Worm (Caenorhabditis elegans) whole organism, young adult: ENCODE results near the gene zim-2.
A peak's percentile ranks its signal among the peaks of the same experiment; 100 is the strongest.

Experiments
- B0035.1 ChIP-seq: sonication (generic microtip); optimal IDR thresholded peaks from 2 replicates; lab custom pipeline; 2016; ENCODE audit warnings: missing genetic modification characterization, mild to moderate bottlenecking, missing compliant biosample characterization, missing genotype, missing genetic modification reagents
- C06A6.2 ChIP-seq: fragments of 200-800 bp; sonication (Bioruptor generic); conservative IDR thresholded peaks from 2 replicates; pipeline ENCODE4 v1.3.6; 2022; ENCODE audit warnings: missing genetic modification characterization, missing compliant biosample characterization
- D2030.7 ChIP-seq: fragments of 200-800 bp; sonication (Bioruptor generic); IDR thresholded peaks from 2 replicates; pipeline ENCODE4 v1.3.6; 2022; ENCODE audit warnings: missing genetic modification reagents, missing genetic modification characterization, missing compliant biosample characterization
- F22D6.2 ChIP-seq: sonication (generic microtip); optimal IDR thresholded peaks from 2 replicates; lab custom pipeline; 2016; ENCODE audit warnings: mild to moderate bottlenecking, missing genetic modification characterization, missing compliant biosample characterization
- F37B4.10 ChIP-seq: fragments of 200-800 bp; sonication (Bioruptor generic); IDR thresholded peaks from 2 replicates; pipeline ENCODE4 v1.3.6; 2022; ENCODE audit warnings: missing genetic modification characterization, missing compliant biosample characterization
- K11D2.4 ChIP-seq: fragments of 200-800 bp; sonication (Bioruptor generic); IDR thresholded peaks from 2 replicates; pipeline ENCODE4 v1.3.6; 2022; ENCODE audit warnings: missing genetic modification reagents, missing genetic modification characterization, missing compliant biosample characterization
- K12H6.12 ChIP-seq: fragments of 200-800 bp; sonication (Bioruptor generic); optimal IDR thresholded peaks from 2 replicates; lab custom pipeline; 2018; ENCODE audit warnings: mild to moderate bottlenecking, missing genetic modification characterization, missing compliant biosample characterization
- T07F8.4 ChIP-seq: sonication (generic microtip); optimal IDR thresholded peaks from 2 replicates; lab custom pipeline; 2016; ENCODE audit warnings: mild to moderate bottlenecking, missing genetic modification characterization, moderate library complexity, missing compliant biosample characterization
- T26A5.8 ChIP-seq: sonication (generic microtip); optimal IDR thresholded peaks from 2 replicates; lab custom pipeline; 2016; ENCODE audit warnings: missing genetic modification characterization, missing compliant biosample characterization
- Y53F4B.3 ChIP-seq: fragments of 200-800 bp; sonication (Bioruptor generic); IDR thresholded peaks from 2 replicates; pipeline ENCODE4 v1.3.6; 2022; ENCODE audit warnings: missing genetic modification reagents, missing genetic modification characterization, missing compliant biosample characterization
- ama-1 ChIP-seq, 3 experiments: fragments of 150-350 bp in 1 of 3; sonication (generic microtip) in 2 of 3; optimal IDR thresholded peaks; 2 replicates each; lab custom pipeline; 2014 to 2018; ENCODE audit warnings: missing biosample characterization in 2 of 3, missing genetic modification characterization in 2 of 3, missing genetic modification reagents in 2 of 3
- aptf-2 ChIP-seq: fragments of 200-800 bp; sonication (Bioruptor generic); conservative IDR thresholded peaks from 2 replicates; pipeline ENCODE4 v1.3.6; 2022; ENCODE audit warnings: missing genetic modification reagents, missing genetic modification characterization, missing compliant biosample characterization
- athp-1 ChIP-seq: sonication (generic microtip); optimal IDR thresholded peaks from 2 replicates; lab custom pipeline; 2017; ENCODE audit warnings: mild to moderate bottlenecking, missing genetic modification characterization, missing compliant biosample characterization
- attf-3 ChIP-seq: fragments of 200-800 bp; sonication (Bioruptor generic); conservative IDR thresholded peaks from 2 replicates; pipeline ENCODE4 v1.3.6; 2022; ENCODE audit warnings: missing genetic modification reagents, missing genetic modification characterization, missing compliant biosample characterization
- attf-5 ChIP-seq: fragments of 200-800 bp; sonication (Bioruptor generic); optimal IDR thresholded peaks from 2 replicates; lab custom pipeline; 2018; ENCODE audit warnings: mild to moderate bottlenecking, missing genetic modification characterization, missing compliant biosample characterization
- attf-6 ChIP-seq: fragments of 200-800 bp; sonication (Bioruptor generic); IDR thresholded peaks from 2 replicates; pipeline ENCODE4 v1.3.6; 2022; ENCODE audit warnings: missing genetic modification reagents, missing genetic modification characterization, missing compliant biosample characterization
- bed-1 ChIP-seq: fragments of 200-800 bp; sonication (Bioruptor generic); IDR thresholded peaks from 2 replicates; pipeline ENCODE4 v1.3.6; 2022; ENCODE audit warnings: missing genetic modification reagents, missing genetic modification characterization, missing compliant biosample characterization
- bed-2 ChIP-seq: fragments of 200-800 bp; sonication (Bioruptor generic); IDR thresholded peaks from 2 replicates; pipeline ENCODE4 v1.3.6; 2022; ENCODE audit warnings: missing genetic modification reagents, missing genetic modification characterization, missing compliant biosample characterization
- ccch-3 ChIP-seq: fragments of 200-800 bp; sonication (Bioruptor generic); optimal IDR thresholded peaks from 2 replicates; lab custom pipeline; 2018; ENCODE audit warnings: mild to moderate bottlenecking, missing genetic modification characterization, missing compliant biosample characterization
- cebp-1 ChIP-seq, 2 experiments: fragments of 200-800 bp in 1 of 2; sonication (Bioruptor generic) in 1 of 2; sonication (generic microtip) in 1 of 2; IDR thresholded peaks in 1 of 2; optimal IDR thresholded peaks in 1 of 2; 2 replicates each; pipeline versions ENCODE4 v1.3.6 to Lab custom; 2017 to 2022; ENCODE audit warnings: missing compliant biosample characterization in 2 of 2, missing genetic modification characterization in 2 of 2, mild to moderate bottlenecking in 1 of 2, missing genetic modification reagents in 1 of 2, moderate library complexity in 1 of 2
- dpl-1 ChIP-seq: fragments of 150-350 bp; optimal IDR thresholded peaks from 2 replicates; lab custom pipeline; 2014; ENCODE audit warnings: missing biosample characterization, missing genetic modification reagents, missing genetic modification characterization
- egl-18 ChIP-seq: fragments of 200-800 bp; sonication (Bioruptor generic); IDR thresholded peaks from 2 replicates; pipeline ENCODE4 v1.3.6; 2022; ENCODE audit warnings: missing genetic modification reagents, missing genetic modification characterization, missing compliant biosample characterization
- egl-44 ChIP-seq: fragments of 200-800 bp; sonication (Bioruptor generic); IDR thresholded peaks from 2 replicates; pipeline ENCODE4 v1.3.6; 2022; ENCODE audit warnings: missing genetic modification reagents, missing genetic modification characterization, missing compliant biosample characterization
- ets-4 ChIP-seq: fragments of 200-800 bp; sonication (Bioruptor generic); optimal IDR thresholded peaks from 2 replicates; lab custom pipeline; 2018; ENCODE audit warnings: mild to moderate bottlenecking, missing genetic modification characterization, missing compliant biosample characterization
- hlh-26 ChIP-seq: fragments of 200-800 bp; sonication (Bioruptor generic); conservative IDR thresholded peaks from 2 replicates; pipeline ENCODE4 v1.3.6; 2022; ENCODE audit warnings: missing genetic modification reagents, missing genetic modification characterization, missing compliant biosample characterization
- hrde-1 ChIP-seq: sonication (generic microtip); optimal IDR thresholded peaks from 2 replicates; lab custom pipeline; 2016; ENCODE audit warnings: missing genetic modification characterization, mild to moderate bottlenecking, missing compliant biosample characterization, moderate library complexity, missing genotype, missing genetic modification reagents, borderline replicate concordance
- lag-1 ChIP-seq: fragments of 200-800 bp; sonication (Bioruptor generic); IDR thresholded peaks from 2 replicates; pipeline ENCODE4 v1.3.6; 2022; ENCODE audit warnings: missing genetic modification reagents, missing genetic modification characterization, missing compliant biosample characterization
- let-526 ChIP-seq: fragments of 200-800 bp; sonication (Bioruptor generic); IDR thresholded peaks from 2 replicates; pipeline ENCODE4 v1.3.6; 2022; ENCODE audit warnings: missing genetic modification reagents, missing genetic modification characterization, missing compliant biosample characterization
- lin-40 ChIP-seq: sonication (generic microtip); optimal IDR thresholded peaks from 2 replicates; lab custom pipeline; 2016; ENCODE audit warnings: missing genetic modification characterization, mild to moderate bottlenecking, missing compliant biosample characterization, missing genotype, missing genetic modification reagents
- lsl-1 ChIP-seq: fragments of 200-800 bp; sonication (Bioruptor generic); optimal IDR thresholded peaks from 2 replicates; lab custom pipeline; 2018; ENCODE audit warnings: mild to moderate bottlenecking, missing genetic modification characterization, moderate library complexity, missing compliant biosample characterization
- madf-6 ChIP-seq: fragments of 200-800 bp; sonication (Bioruptor generic); IDR thresholded peaks from 2 replicates; pipeline ENCODE4 v1.3.6; 2022; ENCODE audit warnings: missing genetic modification reagents, missing genetic modification characterization, missing compliant biosample characterization
- nhr-80 ChIP-seq: sonication (generic microtip); optimal IDR thresholded peaks from 2 replicates; lab custom pipeline; 2016; ENCODE audit warnings: missing genetic modification characterization, missing compliant biosample characterization
- nhr-90 ChIP-seq: sonication (generic microtip); optimal IDR thresholded peaks from 2 replicates; lab custom pipeline; 2016; ENCODE audit warnings: missing genotype, mild to moderate bottlenecking, missing genetic modification characterization, missing compliant biosample characterization
- pbrm-1 ChIP-seq: fragments of 200-800 bp; sonication (Bioruptor generic); IDR thresholded peaks from 2 replicates; pipeline ENCODE4 v1.3.6; 2022; ENCODE audit warnings: missing genetic modification reagents, missing genetic modification characterization, missing compliant biosample characterization
- pha-4 ChIP-seq: fragments of 150-350 bp; sonication (generic microtip); optimal IDR thresholded peaks from 2 replicates; lab custom pipeline; 2014; ENCODE audit warnings: missing biosample characterization, missing genetic modification reagents, missing genetic modification characterization
- rec-8 ChIP-seq, 2 experiments: sonication (generic microtip); optimal IDR thresholded peaks; 2 replicates each; lab custom pipeline; 2016; ENCODE audit warnings: mild to moderate bottlenecking in 2 of 2, missing genetic modification characterization in 2 of 2, missing genetic modification reagents in 2 of 2, missing genotype in 2 of 2, missing biosample characterization in 1 of 2, missing compliant biosample characterization in 1 of 2, moderate library complexity in 1 of 2
- sea-2 ChIP-seq: fragments of 200-800 bp; sonication (Bioruptor generic); IDR thresholded peaks from 2 replicates; pipeline ENCODE4 v1.3.6; 2022; ENCODE audit warnings: missing genetic modification characterization, missing compliant biosample characterization
- zim-3 ChIP-seq: sonication (generic microtip); optimal IDR thresholded peaks from 2 replicates; lab custom pipeline; 2017; ENCODE audit warnings: mild to moderate bottlenecking, missing genetic modification characterization, moderate library complexity, missing compliant biosample characterization

zim-2 gene

ce11 chrIV:10576624-10577023, 21.6 kb downstream of the zim-2 start:
- TF ChIP-seq D2030.7 (no peak), zim-3 (tag; lab: Kevin White, UChicago) (no peak), egl-18 (GFP tag; lab: Robert Waterston, UW) (no peak), pbrm-1 (GFP tag; lab: Robert Waterston, UW) (no peak), attf-3 (GFP tag; lab: Robert Waterston, UW) (no peak), ccch-3 (GFP tag; lab: Kevin White, UChicago) (no peak), B0035.1 (no peak), lsl-1 (GFP tag; lab: Kevin White, UChicago) (no peak)

DNA sequence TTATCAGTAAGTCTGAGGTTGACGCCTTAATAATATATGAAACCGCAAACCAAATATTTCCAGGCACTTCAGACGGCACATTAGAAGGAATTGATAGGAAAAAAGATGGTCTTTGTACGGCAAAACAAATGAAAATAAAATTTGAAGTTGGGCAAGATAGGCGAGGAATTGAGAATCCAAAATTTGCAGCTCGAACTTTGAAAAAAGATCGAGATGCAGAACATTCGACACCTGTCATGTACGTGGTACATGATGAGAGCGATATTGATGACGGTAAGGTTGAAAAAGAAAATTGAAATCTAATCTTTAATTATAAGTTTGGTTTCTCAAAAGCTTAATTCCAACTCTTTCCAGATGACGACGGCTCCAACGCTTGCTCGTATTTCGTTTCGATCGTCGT, 22.6 kb downstream of the zim-2 start:
- TF ChIP-seq nhr-80 (tag; lab: Kevin White, UChicago) (peak; percentile 37), egl-44 (GFP tag; lab: Robert Waterston, UW) (no peak)

- TF ChIP-seq let-526 (GFP tag; lab: Robert Waterston, UW) (no peak), hrde-1 (tag; lab: Kevin White, UChicago) (no peak), ets-4 (no peak), madf-6 (GFP tag; lab: Robert Waterston, UW) (no peak), T07F8.4 (tag; lab: Kevin White, UChicago) (no peak), rec-8 (tag; optimal IDR thresholded peaks at IDR 0.05; lab: Kevin White, UChicago) (no peak), lag-1 (no peak), C06A6.2 (GFP tag; lab: Robert Waterston, UW) (no peak), F22D6.2 (tag; lab: Kevin White, UChicago) (no peak), nhr-90 (tag; lab: Kevin White, UChicago) (no peak), Y53F4B.3 (GFP tag; lab: Robert Waterston, UW) (no peak), cebp-1 (GFP tag; IDR thresholded peaks at IDR 0.05; lab: Robert Waterston, UW) (no peak), cebp-1 (tag; optimal IDR thresholded peaks at IDR 0.05; lab: Kevin White, UChicago) (no peak), lsl-1 (GFP tag; lab: Kevin White, UChicago) (no peak), K11D2.4 (GFP tag; lab: Robert Waterston, UW) (no peak), attf-5 (GFP tag; lab: Kevin White, UChicago) (no peak), bed-1 (GFP tag; lab: Robert Waterston, UW) (no peak), athp-1 (no peak), ama-1 (optimal IDR thresholded peaks at IDR 0.05; lab: Kevin White, UChicago) (no peak), ama-1 (GFP tag; optimal IDR thresholded peaks at IDR 0.05; lab: Kevin White, UChicago) (no peak), hlh-26 (GFP tag; lab: Robert Waterston, UW) (no peak)
Measured at ce11 chrIV:10578367-10578766, 23.3 kb downstream of the zim-2 start, which contains the start of gene lgc-43. Gene lgc-43 (plus strand): TSS chrIV:10578667.

DNA sequence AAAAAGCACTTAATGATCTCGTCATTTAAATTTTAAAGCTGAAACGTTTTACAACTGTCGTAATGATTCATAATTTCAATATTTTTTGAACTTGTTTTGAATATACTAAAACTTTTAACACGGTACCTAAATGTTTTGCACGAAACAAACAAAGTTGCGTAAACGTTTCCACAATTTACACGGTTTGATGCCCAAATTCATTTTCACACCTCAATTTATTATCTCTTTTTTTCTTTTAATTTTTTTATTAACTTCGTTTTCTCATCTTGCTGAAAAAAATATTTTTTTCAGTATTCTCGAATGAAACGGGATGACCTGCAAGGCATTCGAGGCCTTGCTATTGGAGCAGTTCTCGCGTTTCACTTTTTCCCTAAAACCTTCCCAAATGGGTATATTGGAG, 29.2 kb downstream of the zim-2 start, which contains the start of gene oac-8:
Gene oac-8 (plus strand): TSS at position 301 of the 400 bp plus-strand sequence.
- no peak for TF ChIP-seq athp-1
- no peak for TF ChIP-seq aptf-2 (GFP tag; lab: Robert Waterston, UW)
- no peak for TF ChIP-seq T07F8.4 (tag; lab: Kevin White, UChicago)
- TF ChIP-seq F37B4.10: no peak
- TF ChIP-seq sea-2 (GFP tag; lab: Robert Waterston, UW): no peak
- TF ChIP-seq K12H6.12 (tag; lab: Kevin White, UChicago): no peak
- no peak for TF ChIP-seq bed-2 (GFP tag; lab: Robert Waterston, UW)
- no peak for TF ChIP-seq lin-40
- no peak for TF ChIP-seq T26A5.8
- TF ChIP-seq dpl-1 (GFP tag; lab: Kevin White, UChicago): no peak
- no peak for TF ChIP-seq pbrm-1 (GFP tag; lab: Robert Waterston, UW)
- TF ChIP-seq attf-6: no peak
- no peak for TF ChIP-seq lsl-1 (GFP tag; lab: Kevin White, UChicago)
- no peak for TF ChIP-seq pha-4 (tag; lab: Kevin White, UChicago)
